Worm (Caenorhabditis elegans): ENCODE results near the gene B0464.9.

B0464.9 gene

ce11 chrIII:9516148-9516547 is 50.6 kb downstream of the B0464.9 start, which contains the start of gene F55H2.7:
Gene F55H2.7, minus strand, starts transcription at chrIII:9516248.
- no peak for TF ChIP-seq ama-1 (optimal IDR thresholded peaks at IDR 0.05)
- TF ChIP-seq unc-86 (tag; optimal IDR thresholded peaks at IDR 0.05): no peak
- no peak for TF ChIP-seq mec-3 (tag; optimal IDR thresholded peaks at IDR 0.05; ENCODE audit: borderline replicate concordance)
- no peak for TF ChIP-seq hlh-13 (GFP tag; optimal IDR thresholded peaks at IDR 0.05)
